Fruit fly (Drosophila melanogaster) whole organism, pupa: Measurements from ENCODE around the gene squ.

Experiments
- CG12605 ChIP-seq: fragments of 200-800 bp; sonication (Bioruptor generic); IDR thresholded peaks from 2 replicates; pipeline ENCODE4 v1.3.6; 2022; ENCODE audit warnings: missing biosample characterization, missing genetic modification characterization
- CG13204 ChIP-seq: fragments of 200-800 bp; sonication (Bioruptor generic); optimal IDR thresholded peaks from 2 replicates; lab custom pipeline; 2018; ENCODE audit warnings: missing biosample characterization, mild to moderate bottlenecking, missing genetic modification characterization, moderate library complexity
- CG17806 ChIP-seq: fragments of 200-800 bp; sonication (Bioruptor generic); optimal IDR thresholded peaks from 2 replicates; lab custom pipeline; 2018; ENCODE audit warnings: missing biosample characterization, mild to moderate bottlenecking, missing genetic modification characterization, moderate library complexity
- CG34367 ChIP-seq: fragments of 200-800 bp; sonication (Bioruptor generic); optimal IDR thresholded peaks from 2 replicates; lab custom pipeline; 2018; ENCODE audit warnings: missing biosample characterization, mild to moderate bottlenecking, missing genetic modification characterization
- CG4496 ChIP-seq: fragments of 200-800 bp; sonication (Bioruptor generic); IDR thresholded peaks from 3 replicates; pipeline ENCODE4 v1.3.6; 2022; ENCODE audit warnings: missing biosample characterization, missing genetic modification characterization
- CG8301 ChIP-seq: fragments of 200-800 bp; sonication (Bioruptor generic); optimal IDR thresholded peaks from 2 replicates; lab custom pipeline; 2018; ENCODE audit warnings: missing biosample characterization, mild to moderate bottlenecking, missing genetic modification characterization
- Pif1B ChIP-seq: fragments of 200-800 bp; sonication (Bioruptor generic); optimal IDR thresholded peaks from 3 replicates; lab custom pipeline; 2016; ENCODE audit warnings: missing biosample characterization, missing genetic modification characterization
- gl ChIP-seq: fragments of 200-800 bp; sonication (Bioruptor generic); optimal IDR thresholded peaks from 2 replicates; lab custom pipeline; 2018; ENCODE audit warnings: missing biosample characterization, mild to moderate bottlenecking, missing genetic modification characterization
- rn ChIP-seq: fragments of 200-800 bp; sonication (Bioruptor generic); IDR thresholded peaks from 2 replicates; pipeline ENCODE4 v1.3.6; 2022; ENCODE audit warnings: missing biosample characterization, missing genetic modification characterization

dm6 chr2L:16710677-16711076, 30.8 kb downstream of the squ start:
- TF ChIP-seq rn (GFP tag; lab: Robert Waterston, UW) (no peak), Pif1B (no peak), CG17806 (tag; lab: Kevin White, UChicago) (no peak), CG13204 (GFP tag; lab: Kevin White, UChicago) (no peak), CG4496 (GFP tag; lab: Robert Waterston, UW) (no peak), CG12605 (no peak), CG34367 (tag; lab: Kevin White, UChicago) (no peak), CG8301 (no peak), gl (tag; lab: Kevin White, UChicago) (no peak)
